Worm (Caenorhabditis elegans): ENCODE data around the gene pcm-1.

The pcm-1 gene

DNA sequence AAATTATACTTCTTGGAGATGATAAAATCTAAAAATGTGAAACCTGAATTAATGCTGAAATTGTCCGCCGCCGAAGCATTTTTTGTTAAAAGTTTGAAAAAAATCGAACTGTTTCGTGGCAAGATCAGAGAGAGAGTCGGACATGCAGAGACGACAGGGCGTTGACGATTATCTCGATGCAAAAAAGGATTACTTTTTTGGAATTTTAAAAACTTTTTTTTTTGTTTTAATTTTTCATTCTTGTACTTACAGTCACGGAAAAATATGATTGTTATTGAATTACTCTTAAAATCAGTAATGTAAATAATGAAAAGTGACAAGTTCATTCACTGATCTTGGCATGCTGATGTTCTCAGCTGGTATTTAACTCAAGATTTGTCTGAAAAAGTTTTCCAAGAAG is 27.0 kb downstream of the pcm-1 start, which contains the start of the genes M03F8.5 and M03F8.7:
Gene M03F8.5, minus strand, starts transcription at position 101 of the 400 bp plus-strand sequence.
Gene M03F8.7, plus strand, starts transcription at position 249 of the 400 bp plus-strand sequence.
- TF ChIP-seq sox-4 (tag; optimal IDR thresholded peaks at IDR 0.05), result no peak

DNA sequence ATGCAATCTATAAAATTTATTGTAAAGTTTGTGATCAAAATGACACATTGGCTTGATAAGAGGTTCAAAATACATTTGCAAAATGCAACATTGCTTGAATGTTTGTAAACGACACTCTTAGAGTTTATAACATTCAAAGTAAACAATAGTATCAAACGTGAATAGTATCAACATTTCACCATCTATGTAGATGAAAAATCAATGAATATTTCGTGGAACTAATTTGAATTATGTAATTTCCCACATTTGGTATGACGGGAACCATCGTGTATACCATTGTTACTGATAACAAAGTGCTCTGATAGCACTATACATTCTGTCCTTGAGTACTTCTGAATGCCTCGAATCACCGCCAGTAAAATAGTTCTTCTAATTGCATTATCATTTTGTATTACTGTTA is 33.1 kb downstream of the pcm-1 start, which contains the start of gene galt-1:
Gene galt-1, plus strand, starts transcription at position 318 of the 400 bp plus-strand sequence.
- TF ChIP-seq swsn-7 (tag; optimal IDR thresholded peaks at IDR 0.05) (no peak), elt-2 (tag; optimal IDR thresholded peaks at IDR 0.05) (peak; percentile 37)

DNA sequence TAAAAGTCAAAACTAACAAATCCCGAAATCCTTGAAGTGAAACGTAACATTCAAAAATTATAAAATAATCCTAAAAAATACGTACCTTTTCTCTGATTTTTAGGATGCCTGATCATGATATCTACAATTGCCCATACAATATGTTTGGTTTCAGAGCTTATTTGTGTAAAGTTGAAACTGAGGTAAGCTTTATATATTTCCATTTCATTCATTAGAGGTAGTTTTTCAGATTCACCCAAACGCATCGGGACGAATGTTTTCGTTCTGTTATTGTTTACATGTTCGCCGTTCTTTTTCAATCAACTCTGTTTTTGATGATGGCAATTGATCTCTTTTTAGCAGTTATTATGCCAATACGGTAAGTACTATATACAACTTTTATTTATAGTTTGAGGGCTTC is 35.7 kb downstream of the pcm-1 start:
- TF ChIP-seq nhr-77 (tag; optimal IDR thresholded peaks at IDR 0.05) (no peak), rnt-1 (tag; optimal IDR thresholded peaks at IDR 0.05) (no peak), nhr-47 (tag; optimal IDR thresholded peaks at IDR 0.05) (no peak), lir-3 (tag; optimal IDR thresholded peaks at IDR 0.05; ENCODE audit: poor library complexity) (no peak), nhr-76 (tag; optimal IDR thresholded peaks at IDR 0.05) (no peak), efl-1 (optimal IDR thresholded peaks at IDR 0.05) (no peak), efl-1 (GFP tag; optimal IDR thresholded peaks at IDR 0.05 in 1 of 2) (peak in 1 of 2 experiments; percentile 89), mep-1 (tag; optimal IDR thresholded peaks at IDR 0.05) (no peak), hlh-4 (tag; optimal IDR thresholded peaks at IDR 0.05) (no peak)

DNA sequence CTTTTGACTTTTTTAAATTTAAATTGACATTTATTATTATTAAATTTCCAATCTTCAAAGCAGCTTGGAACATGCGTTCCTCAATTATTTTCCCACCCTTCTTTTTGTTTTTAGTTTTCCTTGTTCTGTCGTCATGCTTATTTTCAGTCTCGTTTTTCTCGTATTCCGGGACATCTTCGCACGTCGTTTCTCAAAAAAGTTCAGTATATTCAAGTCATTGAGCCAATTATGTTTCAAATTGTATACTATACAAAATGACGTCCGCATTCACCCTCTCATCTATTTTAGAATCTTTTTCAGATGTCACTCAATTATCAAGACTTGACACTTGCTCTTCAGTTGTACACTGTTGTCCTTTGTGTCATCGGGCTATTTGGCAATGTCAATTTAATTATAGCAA is 36.3 kb downstream of the pcm-1 start, which contains the start of gene srsx-17:
Gene srsx-17, plus strand, starts transcription at position 301 of the 400 bp plus-strand sequence.
- no peak for TF ChIP-seq mef-2 (tag; optimal IDR thresholded peaks at IDR 0.05)
- TF ChIP-seq efl-1 (optimal IDR thresholded peaks at IDR 0.05), result no peak
- peak in 1 of 2 experiments; percentile 18 for TF ChIP-seq efl-1 (GFP tag; optimal IDR thresholded peaks at IDR 0.05 in 1 of 2)

DNA sequence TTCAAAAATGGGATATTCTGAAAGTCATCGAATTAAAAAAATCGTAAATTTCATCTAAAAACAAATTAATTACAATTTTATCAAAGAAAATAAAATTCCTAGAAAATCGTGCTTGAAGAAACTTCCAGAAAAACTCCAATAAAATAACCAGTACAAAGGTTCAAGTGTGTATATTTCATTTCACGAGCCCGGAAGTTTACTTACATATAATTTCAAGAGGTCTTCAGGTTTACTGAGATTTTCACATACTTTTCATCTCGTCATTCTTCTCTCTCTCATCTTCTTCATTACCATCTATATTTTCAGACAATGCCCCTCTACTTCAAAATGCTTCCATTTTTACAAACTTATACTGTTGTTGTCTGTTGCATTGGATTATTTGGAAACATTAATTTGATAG is 41.4 kb downstream of the pcm-1 start, which contains the start of gene srsx-18:
Gene srsx-18, plus strand, starts transcription at position 301 of the 400 bp plus-strand sequence.
- TF ChIP-seq hlh-17 (GFP tag; optimal IDR thresholded peaks at IDR 0.05; ENCODE audit: borderline replicate concordance) (no peak), xbp-1 (tag; optimal IDR thresholded peaks at IDR 0.05) (no peak), efl-1 (optimal IDR thresholded peaks at IDR 0.05) (no peak), efl-1 (GFP tag; optimal IDR thresholded peaks at IDR 0.05 in 1 of 2) (peak in 1 of 2 experiments; percentile 70), egl-27 (tag; optimal IDR thresholded peaks at IDR 0.05) (no peak)

DNA sequence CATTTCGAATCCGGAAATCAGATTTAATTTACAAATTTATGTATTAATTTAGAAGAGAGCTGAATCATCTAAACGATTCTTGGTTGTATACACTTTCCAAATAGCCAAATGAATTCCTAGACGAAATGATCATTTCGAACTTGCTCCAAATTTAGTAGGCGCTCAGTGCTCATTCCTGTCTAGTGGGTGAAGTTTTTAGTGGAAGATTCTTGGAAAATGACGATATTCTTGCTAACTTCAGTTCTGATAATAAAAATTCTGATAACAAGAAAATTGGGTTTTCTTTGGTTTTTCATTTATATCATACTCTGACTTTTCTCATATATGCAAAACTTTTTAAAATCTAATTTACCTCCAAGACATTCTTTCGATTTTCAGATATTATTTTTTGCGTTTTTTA is 41.9 kb downstream of the pcm-1 start:
- TF ChIP-seq blmp-1 (tag; optimal IDR thresholded peaks at IDR 0.05), result no peak
- no peak for TF ChIP-seq xbp-1 (tag; optimal IDR thresholded peaks at IDR 0.05)
- TF ChIP-seq snpc-4 (tag; optimal IDR thresholded peaks at IDR 0.05), result no peak
- no peak for TF ChIP-seq isw-1 (GFP tag; IDR thresholded peaks at IDR 0.05)
- no peak for TF ChIP-seq lin-15B (tag; optimal IDR thresholded peaks at IDR 0.05)
- TF ChIP-seq nhr-76 (tag; optimal IDR thresholded peaks at IDR 0.05), result no peak
- no peak for TF ChIP-seq nhr-28 (tag; optimal IDR thresholded peaks at IDR 0.05)
- no peak for TF ChIP-seq nhr-84 (tag; optimal IDR thresholded peaks at IDR 0.05)
- no peak for TF ChIP-seq vab-15 (tag; optimal IDR thresholded peaks at IDR 0.05)
- peak; percentile 47 for TF ChIP-seq nhr-71 (tag; optimal IDR thresholded peaks at IDR 0.05)
- no peak for TF ChIP-seq nhr-77 (tag; optimal IDR thresholded peaks at IDR 0.05)
- TF ChIP-seq fkh-10 (GFP tag; optimal IDR thresholded peaks at IDR 0.05), result no peak
- TF ChIP-seq fkh-8 (tag; optimal IDR thresholded peaks at IDR 0.05), result peak; percentile 38
- TF ChIP-seq skn-1 (tag; optimal IDR thresholded peaks at IDR 0.05), result no peak
- TF ChIP-seq nhr-90 (tag; optimal IDR thresholded peaks at IDR 0.05; ENCODE audit: poor library complexity), result no peak
- TF ChIP-seq hlh-17 (GFP tag; optimal IDR thresholded peaks at IDR 0.05; ENCODE audit: borderline replicate concordance), result no peak
- no peak for TF ChIP-seq ces-1 (GFP tag; optimal IDR thresholded peaks at IDR 0.05)
- no peak for TF ChIP-seq tbx-2 (tag; optimal IDR thresholded peaks at IDR 0.05)
- TF ChIP-seq hlh-4 (tag; optimal IDR thresholded peaks at IDR 0.05), result no peak
- TF ChIP-seq ceh-90 (tag; optimal IDR thresholded peaks at IDR 0.05), result no peak
- TF ChIP-seq nhr-47 (tag; optimal IDR thresholded peaks at IDR 0.05), result peak; percentile 63
- no peak for TF ChIP-seq zag-1 (tag; optimal IDR thresholded peaks at IDR 0.05)
- no peak for TF ChIP-seq irx-1 (tag; optimal IDR thresholded peaks at IDR 0.05)
- TF ChIP-seq dsc-1 (tag; optimal IDR thresholded peaks at IDR 0.05), result peak; percentile 75
- no peak for TF ChIP-seq C04F5.9 (tag; optimal IDR thresholded peaks at IDR 0.05)
- TF ChIP-seq elt-2 (tag; optimal IDR thresholded peaks at IDR 0.05), result no peak

Measured in whole organism, L1 larva.